Worm (Caenorhabditis elegans): ENCODE results near the gene Y54F10BM.23.

DNA sequence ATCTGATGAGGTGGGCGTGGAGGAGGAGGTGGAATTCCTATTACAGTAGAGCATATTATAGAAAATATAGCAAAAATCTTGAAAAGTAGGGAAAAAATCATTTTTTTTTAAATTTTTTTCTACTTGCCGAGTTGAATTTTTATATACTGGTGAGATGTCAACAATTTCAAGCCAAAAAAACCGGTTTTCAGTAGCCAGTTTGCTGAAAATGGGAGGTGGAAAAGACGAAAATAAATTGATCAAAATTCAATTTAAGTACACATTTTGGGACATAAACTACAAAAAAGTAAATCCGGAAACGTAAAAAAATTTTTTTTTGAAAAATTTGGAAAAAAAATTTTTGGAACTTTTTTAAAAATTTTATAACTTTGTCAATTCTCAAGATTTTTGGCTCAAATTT lies at the start of gene Y54F10BM.23:
- TF ChIP-seq nhr-237 (tag; optimal IDR thresholded peaks at IDR 0.05) (no peak), snpc-4 (tag; optimal IDR thresholded peaks at IDR 0.05) (no peak), elt-3 (tag; optimal IDR thresholded peaks at IDR 0.05) (no peak), fos-1 (tag; optimal IDR thresholded peaks at IDR 0.05) (no peak), lin-39 (tag; optimal IDR thresholded peaks at IDR 0.05) (no peak), egl-27 (tag; optimal IDR thresholded peaks at IDR 0.05) (no peak), ceh-82 (tag; optimal IDR thresholded peaks at IDR 0.05) (no peak), blmp-1 (tag; optimal IDR thresholded peaks at IDR 0.05; ENCODE audit: insufficient read depth) (no peak), ZK546.5 (tag; optimal IDR thresholded peaks at IDR 0.05) (no peak), sma-9 (GFP tag; optimal IDR thresholded peaks at IDR 0.05) (no peak), sma-9 (tag; optimal IDR thresholded peaks at IDR 0.05) (no peak), aly-2 (tag; optimal IDR thresholded peaks at IDR 0.05) (no peak), C34F6.9 (tag; optimal IDR thresholded peaks at IDR 0.05) (no peak)

Data from whole organism, L2 larva.